Worm (Caenorhabditis elegans): Measurements from ENCODE around the gene K01B6.3.

Gene K01B6.3

DNA sequence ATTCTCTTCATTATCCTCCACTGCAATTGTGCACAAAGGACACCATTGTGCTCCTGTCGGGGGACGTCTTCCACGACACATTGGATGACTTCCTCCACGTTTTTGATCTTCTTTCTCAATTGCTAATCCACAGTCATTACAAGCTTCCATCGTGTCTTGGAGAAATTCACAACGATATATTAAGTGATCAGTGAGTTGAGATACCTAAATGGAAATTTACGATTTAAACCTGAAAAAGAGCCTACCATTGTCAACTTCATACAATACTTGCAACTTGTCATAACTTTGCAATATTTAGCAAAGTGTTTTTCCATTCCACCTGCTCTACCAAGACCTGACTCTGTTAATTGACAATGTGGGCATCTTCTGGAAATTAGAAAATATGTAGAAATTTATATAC lies 27.9 kb downstream of the K01B6.3 start:
- TF ChIP-seq hlh-26 (GFP tag; conservative IDR thresholded peaks at IDR 0.05) (no peak), hmg-1.2 (GFP tag; IDR thresholded peaks at IDR 0.05) (no peak), chd-7 (tag; optimal IDR thresholded peaks at IDR 0.05) (no peak), F57A8.1 (GFP tag; optimal IDR thresholded peaks at IDR 0.05) (no peak), ama-1 (optimal IDR thresholded peaks at IDR 0.05) (no peak), ama-1 (GFP tag; optimal IDR thresholded peaks at IDR 0.05) (no peak), Y67H2A.10 (GFP tag; conservative IDR thresholded peaks at IDR 0.05) (no peak)

DNA sequence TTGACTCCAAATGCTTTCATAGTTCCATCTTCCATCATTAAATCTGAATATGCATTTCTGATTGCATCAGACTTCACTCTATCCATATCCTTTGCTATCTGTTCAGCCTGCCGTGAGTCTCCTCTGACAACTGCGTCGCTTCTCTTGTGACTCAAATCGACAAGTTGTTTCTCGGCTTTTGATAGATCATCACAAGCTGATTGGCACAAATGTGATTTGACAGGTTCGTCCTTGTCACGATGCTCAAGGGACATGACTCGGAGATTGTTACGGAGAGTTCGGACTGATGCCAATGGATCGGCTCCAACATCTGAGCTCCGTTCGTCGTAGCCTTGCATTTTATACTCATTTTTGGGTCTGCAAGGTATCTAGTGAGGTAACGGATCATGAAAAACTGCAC lies 28.7 kb downstream of the K01B6.3 start:
- no peak for TF ChIP-seq pbrm-1 (GFP tag; IDR thresholded peaks at IDR 0.05)
- no peak for TF ChIP-seq F33H1.4 (GFP tag; IDR thresholded peaks at IDR 0.05)
- TF ChIP-seq K11D2.4 (GFP tag; IDR thresholded peaks at IDR 0.05) = no peak
- TF ChIP-seq mes-4 (tag; optimal IDR thresholded peaks at IDR 0.05) = no peak
- no peak for TF ChIP-seq rcor-1 (GFP tag; IDR thresholded peaks at IDR 0.05)
- TF ChIP-seq ets-4 (GFP tag; optimal IDR thresholded peaks at IDR 0.05) = no peak
- no peak for TF ChIP-seq ztf-18 (tag; optimal IDR thresholded peaks at IDR 0.05)
- no peak for TF ChIP-seq fkh-3 (tag; optimal IDR thresholded peaks at IDR 0.05)
- TF ChIP-seq Y53G8AR.9 (GFP tag; conservative IDR thresholded peaks at IDR 0.05) = no peak
- no peak for TF ChIP-seq egrh-3 (GFP tag; IDR thresholded peaks at IDR 0.05)
- TF ChIP-seq sptf-2 (GFP tag; optimal IDR thresholded peaks at IDR 0.05) = no peak
- TF ChIP-seq ZK185.1 (tag; optimal IDR thresholded peaks at IDR 0.05; ENCODE audit: poor library complexity, severe bottlenecking) = no peak
- TF ChIP-seq nhr-120 (GFP tag; IDR thresholded peaks at IDR 0.05) = no peak
- TF ChIP-seq ceh-27 (GFP tag; optimal IDR thresholded peaks at IDR 0.05) = no peak
- no peak for TF ChIP-seq Y67H2A.10 (GFP tag; conservative IDR thresholded peaks at IDR 0.05)
- no peak for TF ChIP-seq ama-1 (optimal IDR thresholded peaks at IDR 0.05)
- no peak for TF ChIP-seq ama-1 (GFP tag; optimal IDR thresholded peaks at IDR 0.05)
- no peak for TF ChIP-seq F49E8.2 (tag; optimal IDR thresholded peaks at IDR 0.05; ENCODE audit: insufficient read depth)

DNA sequence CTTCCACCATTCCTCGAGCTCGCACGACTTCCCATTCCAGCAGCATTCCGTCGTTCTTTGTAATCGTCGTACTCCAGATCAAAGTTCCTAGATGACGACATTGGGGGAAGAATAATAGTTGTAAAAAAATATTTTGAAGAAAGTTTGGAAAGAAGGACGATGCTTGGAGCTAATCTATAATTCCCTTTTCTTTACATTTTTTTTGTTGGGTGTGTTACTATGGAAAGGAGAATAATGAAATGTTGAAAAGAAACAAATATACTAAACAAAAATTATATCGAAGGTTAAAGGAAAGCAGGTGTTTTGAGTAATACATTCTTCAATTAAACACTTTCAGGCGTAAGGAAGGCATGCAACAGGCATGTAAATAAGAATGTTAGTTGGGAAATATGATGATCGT lies 29.2 kb downstream of the K01B6.3 start, which contains the start of gene C40H1.3:
TSS of gene C40H1.3 (minus strand) at position 101 of the 400 bp plus-strand sequence.
- TF ChIP-seq pha-4 (tag; optimal IDR thresholded peaks at IDR 0.05) (no peak), ama-1 (optimal IDR thresholded peaks at IDR 0.05) (no peak), ama-1 (GFP tag; optimal IDR thresholded peaks at IDR 0.05) (no peak), Y53F4B.3 (GFP tag; IDR thresholded peaks at IDR 0.05) (no peak), F49E8.2 (tag; optimal IDR thresholded peaks at IDR 0.05; ENCODE audit: insufficient read depth) (no peak), ztf-25 (GFP tag; IDR thresholded peaks at IDR 0.05) (no peak), C17E4.6 (GFP tag; IDR thresholded peaks at IDR 0.05) (no peak), pbrm-1 (GFP tag; IDR thresholded peaks at IDR 0.05) (no peak), hlh-12 (tag; optimal IDR thresholded peaks at IDR 0.05) (no peak), Y53G8AR.9 (GFP tag; conservative IDR thresholded peaks at IDR 0.05) (no peak), lsl-1 (GFP tag; optimal IDR thresholded peaks at IDR 0.05) (no peak), C06A6.2 (GFP tag; conservative IDR thresholded peaks at IDR 0.05) (no peak), tbp1 (GFP tag; optimal IDR thresholded peaks at IDR 0.05) (no peak), hmg-1.2 (GFP tag; IDR thresholded peaks at IDR 0.05) (no peak), cebp-1 (GFP tag; IDR thresholded peaks at IDR 0.05) (no peak), cebp-1 (tag; optimal IDR thresholded peaks at IDR 0.05) (no peak), sptf-2 (GFP tag; optimal IDR thresholded peaks at IDR 0.05) (no peak), F52B5.7 (tag; optimal IDR thresholded peaks at IDR 0.05) (no peak), lin-35 (GFP tag; optimal IDR thresholded peaks at IDR 0.05) (no peak)

DNA sequence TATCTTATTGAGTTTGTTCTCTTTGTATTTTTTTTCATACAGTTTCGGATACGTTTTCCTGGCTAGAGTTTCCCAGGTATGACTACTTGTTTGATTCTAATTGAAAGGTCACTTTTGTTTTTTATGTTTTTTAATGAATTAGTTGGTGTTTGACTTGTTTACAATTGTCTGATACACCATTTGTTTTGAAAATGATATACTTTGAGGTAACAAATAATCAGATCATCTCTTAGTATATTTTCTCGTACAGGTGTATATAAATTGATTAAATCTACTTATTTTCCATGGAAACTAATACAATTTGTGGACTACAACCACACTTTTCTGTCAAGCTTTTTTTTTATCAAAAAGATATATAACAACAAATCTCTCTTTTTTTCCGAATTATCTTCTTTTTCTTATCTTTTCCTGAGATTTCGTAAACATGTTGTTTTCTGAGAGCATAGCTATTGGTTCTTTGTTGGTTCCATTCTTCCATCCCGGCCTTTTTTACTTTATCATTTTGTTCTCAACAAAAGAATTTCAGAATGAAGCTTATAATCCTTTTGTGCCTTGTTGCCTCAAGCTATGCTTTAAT lies 29.9 kb downstream of the K01B6.3 start, which contains the start of gene ttr-5:
TSS of gene ttr-5 (plus strand) at position 527 of the 577 bp plus-strand sequence.
- TF ChIP-seq C06A6.2 (GFP tag; conservative IDR thresholded peaks at IDR 0.05) = no peak
- TF ChIP-seq hmg-1.2 (GFP tag; IDR thresholded peaks at IDR 0.05) = no peak
- no peak for TF ChIP-seq zfh-2 (GFP tag; conservative IDR thresholded peaks at IDR 0.05)
- TF ChIP-seq sdz-38 (tag; optimal IDR thresholded peaks at IDR 0.05) = no peak

Measured in whole organism, young adult.